Worm (Caenorhabditis elegans): ENCODE results near the gene arrd-6.

DNA sequence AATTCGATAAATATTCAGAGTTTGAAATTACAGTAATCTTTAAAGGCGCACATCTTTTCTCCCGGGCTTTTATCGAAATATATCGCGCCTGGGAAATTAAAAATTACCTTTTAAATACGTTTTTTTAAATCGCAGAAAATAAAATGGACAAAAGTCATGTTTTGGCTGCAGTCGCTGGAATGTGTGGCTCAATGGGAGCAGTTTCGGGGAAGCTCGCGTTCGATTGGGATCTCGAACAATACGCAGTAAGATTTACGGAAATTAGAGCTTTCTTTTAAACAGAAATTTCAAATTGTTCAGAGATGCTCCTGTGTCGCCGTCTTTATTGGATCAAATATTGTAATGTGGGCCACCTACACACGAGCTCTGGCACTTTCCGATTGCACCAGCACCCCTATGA lies 13.0 kb upstream of the arrd-6 start, which contains the start of gene F40F8.12:
- TF ChIP-seq lin-15B (tag; optimal IDR thresholded peaks at IDR 0.05) (no peak), F44E2.7 (GFP tag; IDR thresholded peaks at IDR 0.05) (no peak), ceh-82 (tag; optimal IDR thresholded peaks at IDR 0.05) (no peak), ztf-11 (tag; optimal IDR thresholded peaks at IDR 0.05) (no peak), nhr-28 (tag; optimal IDR thresholded peaks at IDR 0.05) (no peak), egl-43 (GFP tag; IDR thresholded peaks at IDR 0.05) (no peak), lin-39 (tag; optimal IDR thresholded peaks at IDR 0.05) (no peak), daf-12 (tag; optimal IDR thresholded peaks at IDR 0.05) (no peak), mdl-1 (tag; optimal IDR thresholded peaks at IDR 0.05) (no peak)
